Worm (Caenorhabditis elegans) whole organism, mixed stage, embryonic: ENCODE results near the gene gfat-1.

Source experiments
- cnd-1 ChIP-seq: fragments of 200-800 bp; sonication (Bioruptor generic); optimal IDR thresholded peaks from 2 replicates; lab custom pipeline; 2018; ENCODE audit warnings: mild to moderate bottlenecking, missing genetic modification characterization, missing compliant biosample characterization
- nhr-2 ChIP-seq: fragments of 150-350 bp; optimal IDR thresholded peaks from 2 replicates; lab custom pipeline; 2014; ENCODE audit warnings: missing biosample characterization, missing genetic modification characterization
- nhr-237 ChIP-seq: fragments of 150-350 bp; optimal IDR thresholded peaks from 2 replicates; lab custom pipeline; 2014; ENCODE audit warnings: missing biosample characterization, missing genetic modification characterization
- sem-2 ChIP-seq: fragments of 200-800 bp; sonication (Bioruptor generic); optimal IDR thresholded peaks from 2 replicates; lab custom pipeline; 2018; ENCODE audit warnings: mild to moderate bottlenecking, missing genetic modification characterization, missing compliant biosample characterization
- zip-8 ChIP-seq: fragments of 150-350 bp; optimal IDR thresholded peaks from 2 replicates; lab custom pipeline; 2014; ENCODE audit warnings: missing biosample characterization, missing genetic modification characterization

gfat-1 gene

DNA sequence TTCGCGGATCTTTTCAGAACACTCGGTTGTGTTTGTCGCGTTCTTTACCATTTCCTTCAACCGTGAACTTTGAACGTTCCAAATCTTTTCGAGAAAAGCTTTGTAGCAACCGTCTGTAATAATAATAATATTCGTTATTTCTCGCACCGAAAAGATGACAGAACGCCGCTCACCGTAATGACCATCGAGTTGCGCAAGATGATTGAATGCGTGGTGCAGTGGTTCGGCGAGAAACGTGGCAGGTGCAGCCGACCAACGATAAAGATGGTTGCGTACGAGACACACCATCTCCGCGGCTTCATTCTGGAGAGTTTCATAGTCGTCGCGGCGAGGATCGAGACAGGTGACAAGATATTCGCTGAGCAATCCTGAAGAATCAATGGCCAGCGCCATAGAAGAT is 52.3 kb downstream of the gfat-1 start:
- TF ChIP-seq nhr-237 (tag; lab: Kevin White, UChicago) = no peak
- peak; percentile 56 for TF ChIP-seq cnd-1 (tag; lab: Kevin White, UChicago)
- peak; percentile 62 for TF ChIP-seq zip-8 (tag; lab: Kevin White, UChicago)
- peak; percentile 6 for TF ChIP-seq nhr-2 (tag; lab: Kevin White, UChicago)
- TF ChIP-seq sem-2 = no peak
